Worm (Caenorhabditis elegans): ENCODE results near the gene sri-18.

sri-18 gene

ce11 chrV:10260460-10260859, at the start of gene sri-18:
sri-18 (minus strand) TSS chrV:10260560.
- TF ChIP-seq F13C5.2 (tag; optimal IDR thresholded peaks at IDR 0.05) (no peak), flt-1 (GFP tag; IDR thresholded peaks at IDR 0.05) (no peak), scrt-1 (GFP tag; IDR thresholded peaks at IDR 0.05) (no peak), sea-1 (GFP tag; conservative IDR thresholded peaks at IDR 0.05) (no peak), ceh-36 (tag; optimal IDR thresholded peaks at IDR 0.05) (no peak), ceh-13 (GFP tag; optimal IDR thresholded peaks at IDR 0.05) (no peak), hmbx-1 (tag; optimal IDR thresholded peaks at IDR 0.05) (no peak), aly-1 (tag; optimal IDR thresholded peaks at IDR 0.05) (no peak), tbx-11 (GFP tag; IDR thresholded peaks at IDR 0.05) (no peak), hnd-1 (tag; optimal IDR thresholded peaks at IDR 0.05) (no peak), tbx-37 (GFP tag; conservative IDR thresholded peaks at IDR 0.05) (no peak), B0310.2 (tag; optimal IDR thresholded peaks at IDR 0.05) (no peak)

ce11 chrV:10307283-10307682, 46.9 kb upstream of the sri-18 start, which contains the start of gene che-12:
che-12 (minus strand) TSS chrV:10307383.
- TF ChIP-seq ceh-13 (GFP tag; optimal IDR thresholded peaks at IDR 0.05) (no peak), ceh-36 (tag; optimal IDR thresholded peaks at IDR 0.05) (no peak), tra-4 (tag; optimal IDR thresholded peaks at IDR 0.05) (no peak), tbx-37 (GFP tag; conservative IDR thresholded peaks at IDR 0.05) (no peak), hmbx-1 (tag; optimal IDR thresholded peaks at IDR 0.05) (no peak), hnd-1 (tag; optimal IDR thresholded peaks at IDR 0.05) (no peak), ets-7 (tag; optimal IDR thresholded peaks at IDR 0.05) (no peak), sea-1 (GFP tag; conservative IDR thresholded peaks at IDR 0.05) (no peak), tbx-11 (GFP tag; IDR thresholded peaks at IDR 0.05) (no peak), ama-1 (optimal IDR thresholded peaks at IDR 0.05) (no peak), F13C5.2 (tag; optimal IDR thresholded peaks at IDR 0.05) (no peak), pes-1 (GFP tag; IDR thresholded peaks at IDR 0.05) (no peak), hmg-4 (GFP tag; optimal IDR thresholded peaks at IDR 0.05) (no peak)

ce11 chrV:10297099-10297498, 36.7 kb upstream of the sri-18 start, which contains the start of gene B0024.4:
B0024.4 (plus strand) TSS chrV:10297399.
- TF ChIP-seq flt-1 (GFP tag; IDR thresholded peaks at IDR 0.05): no peak
- TF ChIP-seq pes-1 (GFP tag; IDR thresholded peaks at IDR 0.05): no peak
- no peak for TF ChIP-seq B0310.2 (tag; optimal IDR thresholded peaks at IDR 0.05)

ce11 chrV:10294549-10294948, 34.2 kb upstream of the sri-18 start, which contains the start of gene col-150:
col-150 (minus strand) TSS chrV:10294649.
- TF ChIP-seq ama-1 (optimal IDR thresholded peaks at IDR 0.05): no peak
- TF ChIP-seq ets-7 (tag; optimal IDR thresholded peaks at IDR 0.05): no peak
- no peak for TF ChIP-seq ceh-13 (GFP tag; optimal IDR thresholded peaks at IDR 0.05)
- no peak for TF ChIP-seq hnd-1 (tag; optimal IDR thresholded peaks at IDR 0.05)
- no peak for TF ChIP-seq hmbx-1 (tag; optimal IDR thresholded peaks at IDR 0.05)
- no peak for TF ChIP-seq scrt-1 (GFP tag; IDR thresholded peaks at IDR 0.05)
- TF ChIP-seq F13C5.2 (tag; optimal IDR thresholded peaks at IDR 0.05): no peak
- TF ChIP-seq sea-1 (GFP tag; conservative IDR thresholded peaks at IDR 0.05): no peak
- TF ChIP-seq tra-4 (tag; optimal IDR thresholded peaks at IDR 0.05): no peak

- TF ChIP-seq scrt-1 (GFP tag; IDR thresholded peaks at IDR 0.05): no peak
- no peak for TF ChIP-seq ceh-13 (GFP tag; optimal IDR thresholded peaks at IDR 0.05)
- TF ChIP-seq flt-1 (GFP tag; IDR thresholded peaks at IDR 0.05): no peak
- TF ChIP-seq hmg-4 (GFP tag; optimal IDR thresholded peaks at IDR 0.05): no peak
- TF ChIP-seq ama-1 (optimal IDR thresholded peaks at IDR 0.05): no peak
- TF ChIP-seq tra-4 (tag; optimal IDR thresholded peaks at IDR 0.05): no peak
- TF ChIP-seq pes-1 (GFP tag; IDR thresholded peaks at IDR 0.05): no peak
- TF ChIP-seq tbx-37 (GFP tag; conservative IDR thresholded peaks at IDR 0.05): no peak
- TF ChIP-seq B0310.2 (tag; optimal IDR thresholded peaks at IDR 0.05): no peak
- no peak for TF ChIP-seq F13C5.2 (tag; optimal IDR thresholded peaks at IDR 0.05)
- no peak for TF ChIP-seq aly-1 (tag; optimal IDR thresholded peaks at IDR 0.05)
- TF ChIP-seq ets-7 (tag; optimal IDR thresholded peaks at IDR 0.05): no peak
- TF ChIP-seq sea-1 (GFP tag; conservative IDR thresholded peaks at IDR 0.05): no peak
- TF ChIP-seq hmbx-1 (tag; optimal IDR thresholded peaks at IDR 0.05): no peak
- no peak for TF ChIP-seq tbx-11 (GFP tag; IDR thresholded peaks at IDR 0.05)
- no peak for TF ChIP-seq hnd-1 (tag; optimal IDR thresholded peaks at IDR 0.05)
- TF ChIP-seq ceh-36 (tag; optimal IDR thresholded peaks at IDR 0.05): no peak
Measured at ce11 chrV:10292819-10293357, 32.5 kb upstream of the sri-18 start, which contains the start of gene col-149. col-149 (minus strand) TSS chrV:10292869.

- no peak for TF ChIP-seq ceh-36 (tag; optimal IDR thresholded peaks at IDR 0.05)
- TF ChIP-seq pes-1 (GFP tag; IDR thresholded peaks at IDR 0.05): no peak
- no peak for TF ChIP-seq ets-7 (tag; optimal IDR thresholded peaks at IDR 0.05)
- no peak for TF ChIP-seq flt-1 (GFP tag; IDR thresholded peaks at IDR 0.05)
- no peak for TF ChIP-seq ama-1 (optimal IDR thresholded peaks at IDR 0.05)
- no peak for TF ChIP-seq tbx-37 (GFP tag; conservative IDR thresholded peaks at IDR 0.05)
- TF ChIP-seq ceh-13 (GFP tag; optimal IDR thresholded peaks at IDR 0.05): no peak
- TF ChIP-seq hmg-4 (GFP tag; optimal IDR thresholded peaks at IDR 0.05): no peak
- TF ChIP-seq B0310.2 (tag; optimal IDR thresholded peaks at IDR 0.05): no peak
- TF ChIP-seq tra-4 (tag; optimal IDR thresholded peaks at IDR 0.05): no peak
- no peak for TF ChIP-seq hmbx-1 (tag; optimal IDR thresholded peaks at IDR 0.05)
- TF ChIP-seq F13C5.2 (tag; optimal IDR thresholded peaks at IDR 0.05): no peak
- TF ChIP-seq tbx-11 (GFP tag; IDR thresholded peaks at IDR 0.05): no peak
Measured at ce11 chrV:10291848-10292247, 31.5 kb upstream of the sri-18 start.

- TF ChIP-seq hnd-1 (tag; optimal IDR thresholded peaks at IDR 0.05): no peak
- TF ChIP-seq tra-4 (tag; optimal IDR thresholded peaks at IDR 0.05): no peak
- no peak for TF ChIP-seq ceh-36 (tag; optimal IDR thresholded peaks at IDR 0.05)
- no peak for TF ChIP-seq scrt-1 (GFP tag; IDR thresholded peaks at IDR 0.05)
- TF ChIP-seq hmg-4 (GFP tag; optimal IDR thresholded peaks at IDR 0.05): no peak
- TF ChIP-seq flt-1 (GFP tag; IDR thresholded peaks at IDR 0.05): no peak
- TF ChIP-seq ama-1 (optimal IDR thresholded peaks at IDR 0.05): no peak
- no peak for TF ChIP-seq tbx-37 (GFP tag; conservative IDR thresholded peaks at IDR 0.05)
- no peak for TF ChIP-seq pes-1 (GFP tag; IDR thresholded peaks at IDR 0.05)
- no peak for TF ChIP-seq B0310.2 (tag; optimal IDR thresholded peaks at IDR 0.05)
- no peak for TF ChIP-seq F13C5.2 (tag; optimal IDR thresholded peaks at IDR 0.05)
- TF ChIP-seq sea-1 (GFP tag; conservative IDR thresholded peaks at IDR 0.05): no peak
- TF ChIP-seq tbx-11 (GFP tag; IDR thresholded peaks at IDR 0.05): no peak
- TF ChIP-seq ceh-13 (GFP tag; optimal IDR thresholded peaks at IDR 0.05): no peak
- TF ChIP-seq ets-7 (tag; optimal IDR thresholded peaks at IDR 0.05): no peak
- TF ChIP-seq aly-1 (tag; optimal IDR thresholded peaks at IDR 0.05): no peak
- no peak for TF ChIP-seq hmbx-1 (tag; optimal IDR thresholded peaks at IDR 0.05)
Measured at ce11 chrV:10289743-10290142, 29.4 kb upstream of the sri-18 start, which contains the start of gene B0024.15. B0024.15 (plus strand) TSS chrV:10290043.

Data from whole organism, early embryonic.